Fruit fly (Drosophila melanogaster) S2 (cell line): ENCODE results near the gene prd.
A peak's percentile ranks its signal among the peaks of the same experiment; 100 is the strongest.

Experiments used
- CG8478 ChIP-seq: fragments of >200 bp; optimal IDR thresholded peaks from 2 replicates; lab custom pipeline; 2018
- CTCF ChIP-seq, 2 experiments: fragments of >200 bp; optimal IDR thresholded peaks; 2 replicates each; lab custom pipeline; 2018

DNA sequence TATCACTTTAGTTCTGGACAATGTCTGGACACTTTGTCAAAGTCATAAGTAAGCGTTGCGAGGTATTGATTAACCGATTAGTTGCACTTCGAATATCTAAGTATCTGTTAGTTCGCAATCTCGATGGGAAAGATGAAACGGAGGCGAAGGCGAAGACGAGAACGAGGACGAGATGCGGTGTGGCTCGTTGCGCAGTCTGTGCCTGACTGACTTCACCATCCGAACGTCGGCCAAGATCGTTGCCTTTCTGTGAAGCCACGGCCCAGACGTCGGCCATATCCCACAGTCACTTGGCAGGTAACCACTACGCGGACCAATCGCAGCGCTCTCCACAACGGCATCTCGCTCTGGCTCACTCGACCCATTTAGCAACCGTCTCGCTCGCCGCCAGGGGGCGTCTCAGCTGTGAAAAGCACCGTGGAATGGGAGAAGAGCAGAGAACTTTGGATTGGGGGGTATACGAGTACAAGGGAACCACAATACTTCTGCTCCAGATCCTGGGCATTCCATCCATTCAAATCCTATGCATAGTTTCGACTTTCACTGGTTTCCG is at the start of gene prd:
- no peak for TF ChIP-seq CG8478
- peak; percentile 80 to 85 for TF ChIP-seq CTCF (optimal IDR thresholded peaks at IDR 0.05; lab: Kevin White, UChicago)
